Fruit fly (Drosophila melanogaster) whole organism, embryonic: ENCODE data around the gene VhaAC39-1.

Source experiments
- Ada2b ChIP-seq: fragments of 200-800 bp; sonication (Bioruptor generic); IDR thresholded peaks from 2 replicates; pipeline ENCODE4 v1.3.6; 2022; ENCODE audit warnings: missing biosample characterization, missing genetic modification characterization
- Aef1 ChIP-seq: fragments of 200-800 bp; sonication (Bioruptor generic); IDR thresholded peaks from 3 replicates; pipeline ENCODE4 v1.3.6; 2022; ENCODE audit warnings: missing biosample characterization, missing genetic modification characterization
- Awh ChIP-seq: fragments of 200-800 bp; sonication (Bioruptor generic); IDR thresholded peaks from 2 replicates; pipeline ENCODE4, ENCODE4 v1.3.6; 2022; ENCODE audit warnings: missing biosample characterization, missing genetic modification characterization
- B-H1 ChIP-seq: fragments of 200-800 bp; sonication (Bioruptor generic); IDR thresholded peaks from 3 replicates; pipeline ENCODE4 v1.3.6; 2022; ENCODE audit warnings: missing biosample characterization, missing genetic modification characterization
- CG10147 ChIP-seq: fragments of 200-800 bp; sonication (Bioruptor generic); optimal IDR thresholded peaks from 2 replicates; lab custom pipeline; 2019; ENCODE audit warnings: missing biosample characterization, mild to moderate bottlenecking, missing genetic modification characterization, moderate library complexity
- CG14050 ChIP-seq: fragments of 200-800 bp; sonication (Bioruptor generic); IDR thresholded peaks from 3 replicates; pipeline ENCODE4 v1.3.6; 2022; ENCODE audit warnings: missing biosample characterization, missing genetic modification characterization
- CG17361 ChIP-seq: fragments of 200-800 bp; sonication (Bioruptor generic); IDR thresholded peaks from 3 replicates; pipeline ENCODE4 v1.3.6; 2022; ENCODE audit warnings: missing biosample characterization, missing genetic modification characterization
- CG2712 ChIP-seq: fragments of 200-800 bp; optimal IDR thresholded peaks from 3 replicates; lab custom pipeline; 2019; ENCODE audit warnings: missing biosample characterization, mild to moderate bottlenecking, missing genetic modification characterization, moderate library complexity
- CG31365 ChIP-seq: fragments of 200-800 bp; sonication (Bioruptor generic); optimal IDR thresholded peaks from 2 replicates; lab custom pipeline; 2018; ENCODE audit warnings: missing biosample characterization, mild to moderate bottlenecking, missing genetic modification characterization
- CG31441 ChIP-seq: fragments of 200-800 bp; sonication (Bioruptor generic); IDR thresholded peaks from 2 replicates; pipeline ENCODE4 v1.3.6; 2022; ENCODE audit warnings: missing biosample characterization, missing genetic modification characterization
- CG32532 ChIP-seq: fragments of 200-800 bp; sonication (Bioruptor generic); IDR thresholded peaks from 2 replicates; pipeline ENCODE4 v1.3.6; 2022; ENCODE audit warnings: missing biosample characterization, missing genetic modification characterization
- CG4424 ChIP-seq: fragments of 200-800 bp; sonication (Bioruptor generic); optimal IDR thresholded peaks from 3 replicates; lab custom pipeline; 2016; ENCODE audit warnings: missing biosample characterization, missing genetic modification characterization
- CG5180 ChIP-seq: fragments of 200-800 bp; sonication (Bioruptor generic); optimal IDR thresholded peaks from 3 replicates; lab custom pipeline; 2017; ENCODE audit warnings: missing biosample characterization, missing genetic modification characterization, mild to moderate bottlenecking, moderate library complexity, missing genetic modification reagents
- CG9727 ChIP-seq: fragments of 200-800 bp; sonication (Bioruptor generic); optimal IDR thresholded peaks from 3 replicates; lab custom pipeline; 2017; ENCODE audit warnings: missing biosample characterization, mild to moderate bottlenecking, missing genetic modification characterization
- CG9876 ChIP-seq: fragments of 200-800 bp; sonication (Bioruptor generic); optimal IDR thresholded peaks from 2 replicates; lab custom pipeline; 2016; ENCODE audit warnings: missing biosample characterization, missing genetic modification characterization
- CG9932 ChIP-seq: fragments of 200-800 bp; sonication (Bioruptor generic); IDR thresholded peaks from 2 replicates; pipeline ENCODE4 v1.3.6; 2022; ENCODE audit warnings: missing biosample characterization, missing genetic modification characterization
- Chrac-16 ChIP-seq: fragments of 200-800 bp; sonication (Bioruptor generic); optimal IDR thresholded peaks from 3 replicates; lab custom pipeline; 2016; ENCODE audit warnings: missing biosample characterization, missing genetic modification characterization
- CkIIα-i1 ChIP-seq: fragments of 200-800 bp; sonication (Bioruptor generic); IDR thresholded peaks from 2 replicates; pipeline ENCODE4 v1.3.6; 2022; ENCODE audit warnings: missing biosample characterization, missing genetic modification characterization
- D ChIP-seq, 2 experiments: fragments of 200-800 bp in 1 of 2; fragments of >200 bp in 1 of 2; sonication (Bioruptor generic) in 1 of 2; optimal IDR thresholded peaks; 2 replicates in 1 of 2; 3 replicates in 1 of 2; lab custom pipeline; 2017; ENCODE audit warnings: mild to moderate bottlenecking in 1 of 2, missing biosample characterization in 1 of 2, missing genetic modification characterization in 1 of 2, missing genetic modification reagents in 1 of 2
- Dbx ChIP-seq: fragments of 200-800 bp; sonication (Bioruptor generic); IDR thresholded peaks from 3 replicates; pipeline ENCODE4 v1.3.6; 2022; ENCODE audit warnings: missing biosample characterization, missing genetic modification characterization
- HLH54F ChIP-seq: fragments of 200-800 bp; sonication (Bioruptor generic); optimal IDR thresholded peaks from 3 replicates; lab custom pipeline; 2016; ENCODE audit warnings: missing biosample characterization, missing genetic modification characterization
- NC2α ChIP-seq: fragments of 200-800 bp; sonication (Bioruptor generic); optimal IDR thresholded peaks from 2 replicates; lab custom pipeline; 2016; ENCODE audit warnings: missing biosample characterization, missing genetic modification characterization
- Opbp ChIP-seq: fragments of 200-800 bp; sonication (Bioruptor generic); IDR thresholded peaks from 3 replicates; pipeline ENCODE4 v1.3.6; 2022; ENCODE audit warnings: missing biosample characterization, missing genetic modification characterization; ENCODE audit not compliant: partially characterized antibody
- Optix ChIP-seq: fragments of 200-800 bp; sonication (Bioruptor generic); IDR thresholded peaks from 3 replicates; pipeline ENCODE4 v1.3.6; 2022; ENCODE audit warnings: missing biosample characterization, missing genetic modification characterization
- Sox102F ChIP-seq: fragments of 200-800 bp; sonication (Bioruptor generic); optimal IDR thresholded peaks from 2 replicates; lab custom pipeline; 2018; ENCODE audit warnings: missing biosample characterization, mild to moderate bottlenecking, missing genetic modification characterization, moderate library complexity
- ara ChIP-seq: fragments of 200-800 bp; sonication (Bioruptor generic); IDR thresholded peaks from 2 replicates; pipeline ENCODE4 v1.3.6; 2022; ENCODE audit warnings: missing biosample characterization, missing genetic modification characterization
- bigmax ChIP-seq: fragments of 200-800 bp; sonication (Bioruptor generic); optimal IDR thresholded peaks from 2 replicates; lab custom pipeline; 2018; ENCODE audit warnings: missing biosample characterization, mild to moderate bottlenecking, missing genetic modification characterization
- btn ChIP-seq: fragments of 200-800 bp; sonication (Bioruptor generic); optimal IDR thresholded peaks from 2 replicates; lab custom pipeline; 2016; ENCODE audit warnings: missing biosample characterization, missing genetic modification characterization
- corto ChIP-seq: fragments of 200-800 bp; sonication (Bioruptor generic); optimal IDR thresholded peaks from 2 replicates; lab custom pipeline; 2016; ENCODE audit warnings: missing biosample characterization, mild to moderate bottlenecking, missing genetic modification characterization, moderate library complexity
- cwo ChIP-seq: fragments of 200-800 bp; sonication (Bioruptor generic); optimal IDR thresholded peaks from 3 replicates; lab custom pipeline; 2017; ENCODE audit warnings: missing biosample characterization, missing genetic modification characterization, mild to moderate bottlenecking, moderate library complexity, missing genetic modification reagents
- eve ChIP-seq, 2 experiments: fragments of >200 bp; optimal IDR thresholded peaks; 2 replicates each; lab custom pipeline; 2017; ENCODE audit warnings: missing biosample characterization in 2 of 2, missing genetic modification characterization in 2 of 2
- gem ChIP-seq: fragments of 200-800 bp; sonication (Bioruptor generic); optimal IDR thresholded peaks from 2 replicates; lab custom pipeline; 2019; ENCODE audit warnings: missing biosample characterization, mild to moderate bottlenecking, missing genetic modification characterization, moderate library complexity
- grn ChIP-seq: fragments of 200-800 bp; sonication (Bioruptor generic); optimal IDR thresholded peaks from 3 replicates; lab custom pipeline; 2017; ENCODE audit warnings: missing biosample characterization, missing genetic modification characterization
- hth ChIP-seq: fragments of >200 bp; optimal IDR thresholded peaks from 2 replicates; lab custom pipeline; 2017; ENCODE audit warnings: inconsistent platforms
- jing ChIP-seq: fragments of 200-800 bp; sonication (Bioruptor generic); optimal IDR thresholded peaks from 2 replicates; lab custom pipeline; 2018; ENCODE audit warnings: missing biosample characterization, mild to moderate bottlenecking, missing genetic modification characterization
- knrl ChIP-seq: fragments of 200-800 bp; sonication (Bioruptor generic); IDR thresholded peaks from 3 replicates; pipeline ENCODE4 v1.3.6; 2022; ENCODE audit warnings: missing biosample characterization, missing genetic modification characterization; ENCODE audit not compliant: partially characterized antibody
- lilli ChIP-seq: fragments of 200-800 bp; sonication (Bioruptor generic); optimal IDR thresholded peaks from 3 replicates; lab custom pipeline; 2016; ENCODE audit warnings: missing biosample characterization, missing genetic modification characterization
- lola ChIP-seq, 3 experiments: fragments of >200 bp in 2 of 3; fragments of 200-800 bp in 1 of 3; sonication (Bioruptor generic) in 1 of 3; optimal IDR thresholded peaks; 2 replicates each; lab custom pipeline; 2017 to 2019; ENCODE audit warnings: missing biosample characterization in 3 of 3, missing genetic modification characterization in 3 of 3, mild to moderate bottlenecking in 1 of 3, moderate library complexity in 1 of 3
- nerfin-2 ChIP-seq: fragments of 200-800 bp; sonication (Bioruptor generic); IDR thresholded peaks from 2 replicates; pipeline ENCODE4 v1.3.6; 2022; ENCODE audit warnings: missing biosample characterization, missing genetic modification characterization; ENCODE audit not compliant: partially characterized antibody
- org-1 ChIP-seq: fragments of 200-800 bp; sonication (Bioruptor generic); optimal IDR thresholded peaks from 2 replicates; lab custom pipeline; 2017; ENCODE audit warnings: missing biosample characterization, missing genetic modification characterization
- prd ChIP-seq, 3 experiments: fragments of >200 bp in 2 of 3; fragments of 200-800 bp in 1 of 3; sonication (Bioruptor generic) in 1 of 3; optimal IDR thresholded peaks in 2 of 3; IDR thresholded peaks in 1 of 3; 2 replicates in 2 of 3; 3 replicates in 1 of 3; pipeline versions ENCODE4 v1.3.6 to Lab custom; 2017 to 2022; ENCODE audit warnings: missing biosample characterization in 1 of 3, missing genetic modification characterization in 1 of 3
- pum ChIP-seq: fragments of 200-800 bp; sonication (Bioruptor generic); optimal IDR thresholded peaks from 2 replicates; lab custom pipeline; 2016; ENCODE audit warnings: missing biosample characterization, missing genetic modification characterization
- row ChIP-seq: fragments of 200-800 bp; sonication (Bioruptor generic); IDR thresholded peaks from 3 replicates; pipeline ENCODE4 v1.3.6; 2022; ENCODE audit warnings: missing biosample characterization, missing genetic modification characterization
- sens-2 ChIP-seq: fragments of 200-800 bp; sonication (Bioruptor generic); IDR thresholded peaks from 2 replicates; pipeline ENCODE4 v1.3.6; 2022; ENCODE audit warnings: missing biosample characterization, missing genetic modification characterization
- sisA ChIP-seq: fragments of 200-800 bp; sonication (Bioruptor generic); IDR thresholded peaks from 2 replicates; pipeline ENCODE4 v1.3.6; 2022; ENCODE audit warnings: missing biosample characterization, missing genetic modification characterization
- slou ChIP-seq: fragments of 200-800 bp; sonication (Bioruptor generic); optimal IDR thresholded peaks from 3 replicates; lab custom pipeline; 2016; ENCODE audit warnings: missing biosample characterization, missing genetic modification characterization
- tio ChIP-seq: fragments of 200-800 bp; sonication (Bioruptor generic); optimal IDR thresholded peaks from 2 replicates; lab custom pipeline; 2017; ENCODE audit warnings: missing biosample characterization, missing genetic modification characterization, inconsistent platforms
- trem ChIP-seq: fragments of 200-800 bp; optimal IDR thresholded peaks from 3 replicates; lab custom pipeline; 2019; ENCODE audit warnings: missing biosample characterization, mild to moderate bottlenecking, missing genetic modification characterization, moderate library complexity
- trh ChIP-seq: fragments of 200-800 bp; sonication (Bioruptor generic); optimal IDR thresholded peaks from 2 replicates; lab custom pipeline; 2016; ENCODE audit warnings: missing biosample characterization, missing genetic modification characterization

VhaAC39-1 gene

dm6 chrX:3868456-3869023, 12.0 kb upstream of the VhaAC39-1 start, which contains the start of gene CG2930 (continued):
- TF ChIP-seq ara (GFP tag; lab: Robert Waterston, UW) (peak; percentile 93), slou (GFP tag; lab: Kevin White, UChicago) (no peak), Opbp (no peak), knrl (GFP tag; lab: Robert Waterston, UW) (no peak), CG10147 (peak; percentile 59), hth (lab: Kevin White, UChicago) (no peak), jing (GFP tag; lab: Kevin White, UChicago) (peak; percentile 86), row (peak; percentile 86), HLH54F (GFP tag; lab: Kevin White, UChicago) (peak; percentile 55), lilli (GFP tag; lab: Kevin White, UChicago) (peak; percentile 73), B-H1 (GFP tag; lab: Robert Waterston, UW) (peak; percentile 81), trem (peak; percentile 57), Optix (GFP tag; lab: Robert Waterston, UW) (peak; percentile 90), NC2α (GFP tag; lab: Kevin White, UChicago) (peak; percentile 67), sens-2 (GFP tag; lab: Robert Waterston, UW) (peak; percentile 90), prd (optimal IDR thresholded peaks at IDR 0.05; lab: Kevin White, UChicago) (no peak), prd (GFP tag; IDR thresholded peaks at IDR 0.05; lab: Robert Waterston, UW) (peak; percentile 92), lola (GFP tag; optimal IDR thresholded peaks at IDR 0.05; lab: Kevin White, UChicago) (peak in 1 of 3 experiments; percentile 77), CG31365 (tag; lab: Kevin White, UChicago) (peak; percentile 55), nerfin-2 (GFP tag; lab: Robert Waterston, UW) (no peak), sisA (GFP tag; lab: Robert Waterston, UW) (peak; percentile 90), Chrac-16 (GFP tag; lab: Kevin White, UChicago) (peak; percentile 68), D (optimal IDR thresholded peaks at IDR 0.05; lab: Kevin White, UChicago) (no peak), D (GFP tag; optimal IDR thresholded peaks at IDR 0.05; lab: Kevin White, UChicago) (peak; percentile 84), trh (GFP tag; lab: Kevin White, UChicago) (peak; percentile 54), bigmax (no peak), cwo (GFP tag; lab: Kevin White, UChicago) (peak; percentile 49), Sox102F (GFP tag; lab: Kevin White, UChicago) (peak; percentile 90), CG9876 (GFP tag; lab: Kevin White, UChicago) (peak; percentile 64), CG2712 (tag; lab: Kevin White, UChicago) (peak; percentile 88), pum (GFP tag; lab: Kevin White, UChicago) (peak; percentile 80), CG31441 (GFP tag; lab: Robert Waterston, UW) (peak; percentile 85), CG9727 (peak; percentile 79), CG4424 (GFP tag; lab: Kevin White, UChicago) (peak; percentile 90), CG32532 (GFP tag; lab: Robert Waterston, UW) (peak; percentile 80), CG5180 (peak; percentile 63), gem (tag; lab: Kevin White, UChicago) (peak; percentile 90), Ada2b (peak; percentile 93), CG9932 (GFP tag; lab: Robert Waterston, UW) (0 out of 2 replicates have a peak, but pooled peaks have one; percentile 35), corto (peak; percentile 68), eve (GFP tag; optimal IDR thresholded peaks at IDR 0.05; lab: Kevin White, UChicago) (peak in 1 of 2 experiments; percentile 60), CG17361 (GFP tag; lab: Robert Waterston, UW) (peak; percentile 82), Dbx (GFP tag; lab: Robert Waterston, UW) (peak; percentile 72; the same call in 2 of the 3 replicates), grn (no peak), org-1 (GFP tag; lab: Kevin White, UChicago) (peak; percentile 79), tio (GFP tag; lab: Kevin White, UChicago) (peak; percentile 68), Awh (GFP tag; lab: Robert Waterston, UW) (peak; percentile 89), CG14050 (peak; percentile 89), CkIIα-i1 (GFP tag; lab: Robert Waterston, UW) (0 out of 2 replicates have a peak, but pooled peaks have one; percentile 53), btn (GFP tag; lab: Kevin White, UChicago) (peak; percentile 84), Aef1 (GFP tag; lab: Robert Waterston, UW) (peak; percentile 74)
